Fruit fly (Drosophila melanogaster) whole organism, embryonic: ENCODE data around the gene Dph5.

Source experiments
- Ada2b ChIP-seq: fragments of 200-800 bp; sonication (Bioruptor generic); IDR thresholded peaks from 2 replicates; pipeline ENCODE4 v1.3.6; 2022; ENCODE audit warnings: missing biosample characterization, missing genetic modification characterization
- Adf1 ChIP-seq: fragments of 200-800 bp; sonication (Bioruptor generic); IDR thresholded peaks from 2 replicates; pipeline ENCODE4 v1.3.6; 2022; ENCODE audit warnings: missing biosample characterization, missing genetic modification characterization
- B-H1 ChIP-seq: fragments of 200-800 bp; sonication (Bioruptor generic); IDR thresholded peaks from 3 replicates; pipeline ENCODE4 v1.3.6; 2022; ENCODE audit warnings: missing biosample characterization, missing genetic modification characterization
- BEAF-32 ChIP-seq: fragments of 200-800 bp; sonication (Bioruptor generic); optimal IDR thresholded peaks from 3 replicates; lab custom pipeline; 2017; ENCODE audit warnings: missing biosample characterization, missing genetic modification characterization, mild to moderate bottlenecking, moderate library complexity, missing genetic modification reagents
- CG10431 ChIP-seq: fragments of 200-800 bp; sonication (Bioruptor generic); optimal IDR thresholded peaks from 3 replicates; lab custom pipeline; 2018; ENCODE audit warnings: missing biosample characterization, mild to moderate bottlenecking, missing genetic modification characterization
- CG10959 ChIP-seq: fragments of 200-800 bp; sonication (Bioruptor generic); IDR thresholded peaks from 2 replicates; pipeline ENCODE4 v1.3.6; 2022; ENCODE audit warnings: missing biosample characterization, missing genetic modification characterization
- CG12071 ChIP-seq: fragments of 200-800 bp; sonication (Bioruptor generic); optimal IDR thresholded peaks from 3 replicates; lab custom pipeline; 2018; ENCODE audit warnings: missing biosample characterization, mild to moderate bottlenecking, missing genetic modification characterization
- CG1233 ChIP-seq: fragments of 200-800 bp; sonication (Bioruptor generic); optimal IDR thresholded peaks from 4 replicates; lab custom pipeline; 2018; ENCODE audit warnings: missing biosample characterization, mild to moderate bottlenecking, missing genetic modification characterization
- CG12942 ChIP-seq: fragments of 200-800 bp; sonication (Bioruptor generic); optimal IDR thresholded peaks from 3 replicates; lab custom pipeline; 2016; ENCODE audit warnings: missing biosample characterization, missing genetic modification characterization
- CG14441 ChIP-seq: fragments of 200-800 bp; sonication (Bioruptor generic); IDR thresholded peaks from 2 replicates; pipeline ENCODE4 v1.3.6; 2022; ENCODE audit warnings: missing biosample characterization, missing genetic modification characterization
- CG2120 ChIP-seq: fragments of 200-800 bp; sonication (Bioruptor generic); optimal IDR thresholded peaks from 3 replicates; lab custom pipeline; 2016; ENCODE audit warnings: missing biosample characterization, missing genetic modification characterization
- CG2199 ChIP-seq: fragments of 200-800 bp; sonication (Bioruptor generic); IDR thresholded peaks from 3 replicates; pipeline ENCODE4 v1.3.6; 2022; ENCODE audit warnings: missing biosample characterization, missing genetic modification characterization
- CG30020 ChIP-seq: fragments of 200-800 bp; optimal IDR thresholded peaks from 2 replicates; lab custom pipeline; 2019; ENCODE audit warnings: missing biosample characterization, mild to moderate bottlenecking, missing genetic modification characterization, moderate library complexity
- CG30431 ChIP-seq: fragments of 200-800 bp; sonication (Bioruptor generic); optimal IDR thresholded peaks from 2 replicates; lab custom pipeline; 2017; ENCODE audit warnings: missing biosample characterization, missing genetic modification characterization
- CG3995 ChIP-seq: fragments of 200-800 bp; sonication (Bioruptor generic); optimal IDR thresholded peaks from 3 replicates; lab custom pipeline; 2016; ENCODE audit warnings: missing biosample characterization, missing genetic modification characterization
- CG4328 ChIP-seq: fragments of 200-800 bp; sonication (Bioruptor generic); optimal IDR thresholded peaks from 3 replicates; lab custom pipeline; 2017; ENCODE audit warnings: missing biosample characterization, missing genetic modification reagents, missing genetic modification characterization
- CG4707 ChIP-seq: fragments of 200-800 bp; sonication (Bioruptor generic); optimal IDR thresholded peaks from 2 replicates; lab custom pipeline; 2018; ENCODE audit warnings: missing biosample characterization, mild to moderate bottlenecking, missing genetic modification characterization, moderate library complexity
- CG7556 ChIP-seq: fragments of 200-800 bp; sonication (Bioruptor generic); optimal IDR thresholded peaks from 2 replicates; lab custom pipeline; 2017; ENCODE audit warnings: missing biosample characterization, mild to moderate bottlenecking, missing genetic modification characterization
- CG8388 ChIP-seq: fragments of 200-800 bp; sonication (Bioruptor generic); optimal IDR thresholded peaks from 2 replicates; lab custom pipeline; 2019; ENCODE audit warnings: missing biosample characterization, mild to moderate bottlenecking, missing genetic modification characterization, moderate library complexity
- CG8765 ChIP-seq: fragments of 200-800 bp; sonication (Bioruptor generic); IDR thresholded peaks from 2 replicates; pipeline ENCODE4 v1.3.6; 2022; ENCODE audit warnings: missing biosample characterization, missing genetic modification characterization
- Camta ChIP-seq: fragments of 200-800 bp; sonication (Bioruptor generic); optimal IDR thresholded peaks from 2 replicates; lab custom pipeline; 2016; ENCODE audit warnings: missing biosample characterization, missing genetic modification characterization
- D19B ChIP-seq: fragments of 200-800 bp; sonication (Bioruptor generic); optimal IDR thresholded peaks from 2 replicates; lab custom pipeline; 2017; ENCODE audit warnings: missing biosample characterization, mild to moderate bottlenecking, missing genetic modification characterization
- Gsc ChIP-seq: fragments of 200-800 bp; sonication (Bioruptor generic); IDR thresholded peaks from 2 replicates; pipeline ENCODE4 v1.3.6; 2022; ENCODE audit warnings: missing biosample characterization, missing genetic modification characterization
- H2.0 ChIP-seq: fragments of 200-800 bp; sonication (Bioruptor generic); IDR thresholded peaks from 2 replicates; pipeline ENCODE4 v1.3.6; 2022; ENCODE audit warnings: missing biosample characterization, missing genetic modification characterization
- Mrtf ChIP-seq: fragments of 200-800 bp; sonication (Bioruptor generic); IDR thresholded peaks from 3 replicates; pipeline ENCODE4 v1.3.6; 2022; ENCODE audit warnings: missing biosample characterization, missing genetic modification characterization
- Ptx1 ChIP-seq: fragments of 200-800 bp; sonication (Bioruptor generic); IDR thresholded peaks from 2 replicates; pipeline ENCODE4 v1.3.6; 2022; ENCODE audit warnings: missing biosample characterization, missing genetic modification characterization
- Ravus ChIP-seq: fragments of 200-800 bp; sonication (Bioruptor generic); IDR thresholded peaks from 2 replicates; pipeline ENCODE4 v1.3.6; 2022; ENCODE audit warnings: missing biosample characterization, missing genetic modification characterization
- Rfx ChIP-seq: fragments of 200-800 bp; sonication (Bioruptor generic); IDR thresholded peaks from 2 replicates; pipeline ENCODE4 v1.3.6; 2022; ENCODE audit warnings: missing biosample characterization, missing genetic modification characterization
- Rx ChIP-seq: fragments of 200-800 bp; sonication (Bioruptor generic); IDR thresholded peaks from 2 replicates; pipeline ENCODE4 v1.3.6; 2022; ENCODE audit warnings: missing biosample characterization, missing genetic modification characterization
- Taf1 ChIP-seq: fragments of 200-800 bp; sonication (Bioruptor generic); IDR thresholded peaks from 2 replicates; pipeline ENCODE4 v1.3.6; 2022; ENCODE audit warnings: missing biosample characterization, missing genetic modification characterization
- Trl ChIP-seq, 3 experiments: fragments of >200 bp in 2 of 3; fragments of 200-800 bp in 1 of 3; sonication (Bioruptor generic) in 1 of 3; optimal IDR thresholded peaks; 2 replicates in 1 of 3; 3 replicates in 2 of 3; lab custom pipeline; 2016 to 2017; ENCODE audit warnings: missing biosample characterization in 1 of 3, missing genetic modification characterization in 1 of 3
- ac ChIP-seq: fragments of 200-800 bp; sonication (Bioruptor generic); optimal IDR thresholded peaks from 3 replicates; lab custom pipeline; 2017; ENCODE audit warnings: missing biosample characterization, mild to moderate bottlenecking, missing genetic modification characterization
- br ChIP-seq: fragments of >200 bp; optimal IDR thresholded peaks from 2 replicates; lab custom pipeline; 2017
- cas ChIP-seq: fragments of 200-800 bp; sonication (Bioruptor generic); IDR thresholded peaks from 2 replicates; pipeline ENCODE4 v1.3.6; 2022; ENCODE audit warnings: missing biosample characterization, missing genetic modification characterization
- crp ChIP-seq, 2 experiments: fragments of 200-800 bp; sonication (Bioruptor generic); optimal IDR thresholded peaks; 2 replicates in 1 of 2; 3 replicates in 1 of 2; lab custom pipeline; 2017; ENCODE audit warnings: missing biosample characterization in 2 of 2, missing genetic modification characterization in 2 of 2, mild to moderate bottlenecking in 1 of 2, moderate library complexity in 1 of 2
- da ChIP-seq: fragments of 200-800 bp; sonication (Bioruptor generic); optimal IDR thresholded peaks from 2 replicates; lab custom pipeline; 2016; ENCODE audit warnings: missing biosample characterization, missing genetic modification characterization
- dan ChIP-seq: fragments of 200-800 bp; sonication (Bioruptor generic); IDR thresholded peaks from 2 replicates; pipeline ENCODE4 v1.3.6; 2022; ENCODE audit warnings: missing biosample characterization, missing genetic modification characterization
- eve ChIP-seq, 2 experiments: fragments of >200 bp; optimal IDR thresholded peaks; 2 replicates each; lab custom pipeline; 2017; ENCODE audit warnings: missing biosample characterization in 2 of 2, missing genetic modification characterization in 2 of 2
- fd102C ChIP-seq: fragments of 200-800 bp; sonication (Bioruptor generic); optimal IDR thresholded peaks from 2 replicates; lab custom pipeline; 2018; ENCODE audit warnings: missing biosample characterization, mild to moderate bottlenecking, missing genetic modification characterization, moderate library complexity
- jigr1 ChIP-seq: fragments of 200-800 bp; sonication (Bioruptor generic); IDR thresholded peaks from 3 replicates; pipeline ENCODE4 v1.3.6; 2022; ENCODE audit warnings: missing biosample characterization, missing genetic modification characterization
- kah ChIP-seq: fragments of 200-800 bp; sonication (Bioruptor generic); optimal IDR thresholded peaks from 2 replicates; lab custom pipeline; 2018; ENCODE audit warnings: missing biosample characterization, mild to moderate bottlenecking, missing genetic modification characterization
- kni ChIP-seq: fragments of 200-800 bp; sonication (Bioruptor generic); optimal IDR thresholded peaks from 3 replicates; lab custom pipeline; 2017; ENCODE audit warnings: mild to moderate bottlenecking, missing biosample characterization, missing genetic modification reagents, missing genetic modification characterization
- lbe ChIP-seq: fragments of 200-800 bp; sonication (Bioruptor generic); optimal IDR thresholded peaks from 2 replicates; lab custom pipeline; 2016; ENCODE audit warnings: missing biosample characterization, mild to moderate bottlenecking, missing genetic modification characterization
- nom ChIP-seq: fragments of 200-800 bp; sonication (Bioruptor generic); optimal IDR thresholded peaks from 2 replicates; lab custom pipeline; 2017; ENCODE audit warnings: missing biosample characterization, missing genetic modification characterization, mild to moderate bottlenecking, moderate library complexity, missing genetic modification reagents
- pzg ChIP-seq: fragments of 200-800 bp; sonication (Bioruptor generic); optimal IDR thresholded peaks from 3 replicates; lab custom pipeline; 2018; ENCODE audit warnings: missing biosample characterization, mild to moderate bottlenecking, missing genetic modification characterization, moderate library complexity
- run ChIP-seq: fragments of 200-800 bp; sonication (Bioruptor generic); optimal IDR thresholded peaks from 3 replicates; lab custom pipeline; 2018; ENCODE audit warnings: missing biosample characterization, mild to moderate bottlenecking, missing genetic modification characterization
- sima ChIP-seq: fragments of 200-800 bp; sonication (Bioruptor generic); optimal IDR thresholded peaks from 2 replicates; lab custom pipeline; 2016; ENCODE audit warnings: missing biosample characterization, missing genetic modification characterization
- ttk ChIP-seq: fragments of 200-800 bp; sonication (Bioruptor generic); IDR thresholded peaks from 2 replicates; pipeline ENCODE4 v2.1.2; 2022; ENCODE audit warnings: missing biosample characterization, missing genetic modification characterization
- unc-4 ChIP-seq: fragments of 200-800 bp; sonication (Bioruptor generic); IDR thresholded peaks from 2 replicates; pipeline ENCODE4 v1.3.6; 2022; ENCODE audit warnings: missing biosample characterization, missing genetic modification characterization; ENCODE audit not compliant: partially characterized antibody
- zf30C ChIP-seq: fragments of 200-800 bp; sonication (Bioruptor generic); optimal IDR thresholded peaks from 3 replicates; lab custom pipeline; 2018; ENCODE audit warnings: missing biosample characterization, mild to moderate bottlenecking, missing genetic modification characterization
- zfh1 ChIP-seq: fragments of 200-800 bp; sonication (Bioruptor generic); IDR thresholded peaks from 3 replicates; pipeline ENCODE4 v1.3.6; 2022; ENCODE audit warnings: missing biosample characterization, missing genetic modification characterization
- zfh2 ChIP-seq: fragments of 200-800 bp; sonication (Bioruptor generic); optimal IDR thresholded peaks from 2 replicates; lab custom pipeline; 2016; ENCODE audit warnings: missing biosample characterization, missing genetic modification characterization

Gene Dph5

dm6 chr3R:22624737-22625136 lies 41.7 kb upstream of the Dph5 start (continued):
- TF ChIP-seq CG12071: peak; percentile 62
- peak; percentile 26 for TF ChIP-seq CG4707 (GFP tag; lab: Kevin White, UChicago)
- TF ChIP-seq sima (GFP tag; lab: Kevin White, UChicago): no peak
- TF ChIP-seq CG10431 (GFP tag; lab: Kevin White, UChicago): no peak
- TF ChIP-seq da (GFP tag; lab: Kevin White, UChicago): no peak
- no peak for TF ChIP-seq lbe (GFP tag; lab: Kevin White, UChicago)
- no peak for TF ChIP-seq BEAF-32 (GFP tag; lab: Kevin White, UChicago)
- TF ChIP-seq dan (GFP tag; lab: Robert Waterston, UW): no peak
- no peak for TF ChIP-seq fd102C
- TF ChIP-seq Camta (GFP tag; lab: Kevin White, UChicago): peak; percentile 38
- peak; percentile 14; the same call in 1 of the 2 replicates for TF ChIP-seq Ravus
- TF ChIP-seq ttk (GFP tag; lab: Robert Waterston, UW): peak; percentile 71
- no peak for TF ChIP-seq Adf1 (GFP tag; lab: Robert Waterston, UW)
- peak; percentile 48; the same call in 1 of the 2 replicates for TF ChIP-seq H2.0 (GFP tag; lab: Robert Waterston, UW)
- no peak for TF ChIP-seq cas
- peak; percentile 79 for TF ChIP-seq zfh1 (GFP tag; lab: Robert Waterston, UW)
- no peak for TF ChIP-seq CG8765 (GFP tag; lab: Robert Waterston, UW)
- peak; percentile 82 for TF ChIP-seq CG14441 (GFP tag; lab: Robert Waterston, UW)
- TF ChIP-seq D19B (GFP tag; lab: Kevin White, UChicago): no peak
- no peak for TF ChIP-seq br
- TF ChIP-seq CG2199 (GFP tag; lab: Robert Waterston, UW): no peak; the same call in 2 of the 3 replicates
- TF ChIP-seq CG7556 (GFP tag; lab: Kevin White, UChicago): peak; percentile 54
- no peak for TF ChIP-seq eve (GFP tag; optimal IDR thresholded peaks at IDR 0.05; lab: Kevin White, UChicago)
- TF ChIP-seq kah (GFP tag; lab: Kevin White, UChicago): peak; percentile 17
- TF ChIP-seq zf30C (GFP tag; lab: Kevin White, UChicago): peak; percentile 7
- TF ChIP-seq Taf1 (GFP tag; lab: Robert Waterston, UW): no peak
- TF ChIP-seq crp (GFP tag; optimal IDR thresholded peaks at IDR 0.05; lab: Kevin White, UChicago): no peak
- no peak for TF ChIP-seq Gsc (GFP tag; lab: Robert Waterston, UW)
- peak; percentile 57 for TF ChIP-seq nom (GFP tag; lab: Kevin White, UChicago)
- no peak for TF ChIP-seq CG30020 (tag; lab: Kevin White, UChicago)
- TF ChIP-seq Mrtf (GFP tag; lab: Robert Waterston, UW): peak; percentile 61; the same call in 1 of the 3 replicates
- TF ChIP-seq jigr1 (GFP tag; lab: Robert Waterston, UW): no peak
- no peak for TF ChIP-seq unc-4 (GFP tag; lab: Robert Waterston, UW)
- TF ChIP-seq CG30431 (GFP tag; lab: Kevin White, UChicago): no peak
- no peak for TF ChIP-seq ac (GFP tag; lab: Kevin White, UChicago)
- TF ChIP-seq run (tag; lab: Kevin White, UChicago): peak; percentile 17
- peak; percentile 63 for TF ChIP-seq Rfx
- TF ChIP-seq pzg: no peak
- peak; percentile 46 for TF ChIP-seq CG2120 (GFP tag; lab: Kevin White, UChicago)
- peak; percentile 68 for TF ChIP-seq CG8388 (GFP tag; lab: Kevin White, UChicago)
- TF ChIP-seq CG10959: peak; percentile 65
- TF ChIP-seq CG12942 (GFP tag; lab: Kevin White, UChicago): no peak
- no peak for TF ChIP-seq zfh2 (GFP tag; lab: Kevin White, UChicago)
- TF ChIP-seq Ptx1: peak; percentile 76
- TF ChIP-seq CG3995 (GFP tag; lab: Kevin White, UChicago): no peak
- TF ChIP-seq CG4328 (GFP tag; lab: Kevin White, UChicago): no peak
- peak; percentile 38 for TF ChIP-seq CG1233 (GFP tag; lab: Kevin White, UChicago)
- TF ChIP-seq Trl (optimal IDR thresholded peaks at IDR 0.05; lab: Kevin White, UChicago): no peak
- TF ChIP-seq Trl (GFP tag; optimal IDR thresholded peaks at IDR 0.05; lab: Kevin White, UChicago): peak; percentile 60
- peak; percentile 58; the same call in 2 of the 3 replicates for TF ChIP-seq B-H1 (GFP tag; lab: Robert Waterston, UW)
- TF ChIP-seq Rx (GFP tag; lab: Robert Waterston, UW): peak; percentile 74
- TF ChIP-seq Ada2b (GFP tag; lab: Robert Waterston, UW): peak; percentile 72
- TF ChIP-seq kni (GFP tag; lab: Kevin White, UChicago): no peak
